Worm (Caenorhabditis elegans): ENCODE results near the gene C04E7.1.

C04E7.1 gene

DNA sequence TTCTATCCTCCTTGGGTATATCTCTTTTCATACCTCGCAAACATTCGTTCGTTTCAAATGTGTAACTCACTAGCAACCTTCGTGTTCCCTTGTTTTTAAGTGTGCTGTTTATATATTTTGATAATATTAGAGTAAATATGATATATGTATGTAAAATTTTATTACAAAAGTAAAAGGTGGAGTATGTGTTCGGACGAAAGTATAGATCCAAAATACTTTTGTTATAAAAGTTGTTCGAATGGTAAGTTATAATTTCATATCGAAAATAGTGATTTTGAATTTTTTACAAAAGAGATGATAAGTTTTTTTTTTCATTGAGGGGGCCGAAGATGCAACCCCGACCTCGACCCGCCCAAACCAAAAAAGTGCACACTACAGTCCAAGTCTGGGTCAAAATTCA lies at the start of gene C04E7.1:
TSS of gene C04E7.1 (plus strand) at position 301 of the 400 bp plus-strand sequence.
- TF ChIP-seq akir-1 (GFP tag; optimal IDR thresholded peaks at IDR 0.05) = no peak
- TF ChIP-seq bed-1 (GFP tag; IDR thresholded peaks at IDR 0.05) = no peak
- no peak for TF ChIP-seq hmg-20 (GFP tag; IDR thresholded peaks at IDR 0.05)
- TF ChIP-seq nhr-179 (tag; optimal IDR thresholded peaks at IDR 0.05) = no peak
- TF ChIP-seq B0019.2 (GFP tag; conservative IDR thresholded peaks at IDR 0.05) = no peak
- no peak for TF ChIP-seq ceh-91 (GFP tag; IDR thresholded peaks at IDR 0.05)
- TF ChIP-seq F52B5.7 (tag; optimal IDR thresholded peaks at IDR 0.05) = no peak
- TF ChIP-seq D2030.7 (GFP tag; IDR thresholded peaks at IDR 0.05) = no peak
- no peak for TF ChIP-seq lin-54 (GFP tag; optimal IDR thresholded peaks at IDR 0.05)
- no peak for TF ChIP-seq nfya-2 (GFP tag; IDR thresholded peaks at IDR 0.05)
- no peak for TF ChIP-seq Y79H2A.3 (GFP tag; conservative IDR thresholded peaks at IDR 0.05)

ce11 chrX:309076-309475 lies 48.8 kb upstream of the C04E7.1 start:
- TF ChIP-seq snpc-3.4 (tag; optimal IDR thresholded peaks at IDR 0.05) = no peak
- TF ChIP-seq aptf-3 (GFP tag; IDR thresholded peaks at IDR 0.05) = no peak
- no peak for TF ChIP-seq cebp-2 (GFP tag; IDR thresholded peaks at IDR 0.05)
- no peak for TF ChIP-seq madf-6 (GFP tag; IDR thresholded peaks at IDR 0.05)
- TF ChIP-seq tbx-9 (tag; optimal IDR thresholded peaks at IDR 0.05; ENCODE audit: borderline replicate concordance) = no peak
- no peak for TF ChIP-seq lag-1 (GFP tag; IDR thresholded peaks at IDR 0.05)
- no peak for TF ChIP-seq zfh-2 (GFP tag; conservative IDR thresholded peaks at IDR 0.05)
- no peak for TF ChIP-seq nhr-179 (tag; optimal IDR thresholded peaks at IDR 0.05)
- no peak for TF ChIP-seq hmg-1.2 (GFP tag; IDR thresholded peaks at IDR 0.05)
- no peak for TF ChIP-seq efl-1 (GFP tag; optimal IDR thresholded peaks at IDR 0.05)
- TF ChIP-seq cebp-1 (GFP tag; IDR thresholded peaks at IDR 0.05) = no peak
- TF ChIP-seq cebp-1 (tag; optimal IDR thresholded peaks at IDR 0.05) = no peak
- no peak for TF ChIP-seq egl-18 (GFP tag; IDR thresholded peaks at IDR 0.05)

- TF ChIP-seq hsf-1 (GFP tag; IDR thresholded peaks at IDR 0.05) = no peak
- no peak for TF ChIP-seq sdz-38 (tag; optimal IDR thresholded peaks at IDR 0.05)
- no peak for TF ChIP-seq B0336.3 (GFP tag; IDR thresholded peaks at IDR 0.05)
- no peak for TF ChIP-seq T07F8.4 (tag; optimal IDR thresholded peaks at IDR 0.05)
- no peak for TF ChIP-seq F55B11.4 (tag; optimal IDR thresholded peaks at IDR 0.05; ENCODE audit: borderline replicate concordance, insufficient read depth)
- no peak for TF ChIP-seq B0019.2 (GFP tag; conservative IDR thresholded peaks at IDR 0.05)
- TF ChIP-seq ets-4 (GFP tag; optimal IDR thresholded peaks at IDR 0.05) = no peak
- TF ChIP-seq F57C9.4 (tag; optimal IDR thresholded peaks at IDR 0.05) = no peak
- TF ChIP-seq hmg-1.2 (GFP tag; IDR thresholded peaks at IDR 0.05) = no peak
- no peak for TF ChIP-seq bed-1 (GFP tag; IDR thresholded peaks at IDR 0.05)
- TF ChIP-seq lin-35 (GFP tag; optimal IDR thresholded peaks at IDR 0.05) = no peak
- TF ChIP-seq nhr-80 (tag; optimal IDR thresholded peaks at IDR 0.05) = no peak
- TF ChIP-seq chd-7 (tag; optimal IDR thresholded peaks at IDR 0.05) = no peak
- no peak for TF ChIP-seq ztf-22 (GFP tag; optimal IDR thresholded peaks at IDR 0.05)
- no peak for TF ChIP-seq rcor-1 (GFP tag; IDR thresholded peaks at IDR 0.05)
These were observed 46.7 kb upstream of the C04E7.1 start, which contains the start of gene nlp-64 for ce11 chrX:311211-311610. nlp-64 (minus strand) TSS chrX:311311.

- TF ChIP-seq ceh-27 (GFP tag; optimal IDR thresholded peaks at IDR 0.05) (no peak), egrh-3 (GFP tag; IDR thresholded peaks at IDR 0.05) (no peak), T26A5.8 (tag; optimal IDR thresholded peaks at IDR 0.05) (no peak), somi-1 (GFP tag; optimal IDR thresholded peaks at IDR 0.05) (no peak)
These were observed 45.7 kb upstream of the C04E7.1 start for ce11 chrX:312238-312637.

All from whole organism, young adult.